Fruit fly (Drosophila melanogaster) whole organism, embryonic: Measurements from ENCODE around the gene Sb.

Experiments used
- Adf1 ChIP-seq: fragments of 200-800 bp; sonication (Bioruptor generic); IDR thresholded peaks from 2 replicates; pipeline ENCODE4 v1.3.6; 2022; ENCODE audit warnings: missing biosample characterization, missing genetic modification characterization
- B-H1 ChIP-seq: fragments of 200-800 bp; sonication (Bioruptor generic); IDR thresholded peaks from 3 replicates; pipeline ENCODE4 v1.3.6; 2022; ENCODE audit warnings: missing biosample characterization, missing genetic modification characterization
- Bteb2 ChIP-seq: fragments of 200-800 bp; sonication (Bioruptor generic); optimal IDR thresholded peaks from 2 replicates; lab custom pipeline; 2016; ENCODE audit warnings: missing biosample characterization, missing genetic modification characterization
- CG13287 ChIP-seq: fragments of 200-800 bp; sonication (Bioruptor generic); IDR thresholded peaks from 2 replicates; pipeline ENCODE4 v1.3.6; 2022; ENCODE audit warnings: missing biosample characterization, missing genetic modification characterization; ENCODE audit not compliant: partially characterized antibody
- CG15514 ChIP-seq: fragments of 200-800 bp; sonication (Bioruptor generic); optimal IDR thresholded peaks from 3 replicates; lab custom pipeline; 2017; ENCODE audit warnings: missing biosample characterization, missing genetic modification characterization, mild to moderate bottlenecking, moderate library complexity, missing genetic modification reagents
- CG1602 ChIP-seq: fragments of 200-800 bp; sonication (Bioruptor generic); optimal IDR thresholded peaks from 3 replicates; lab custom pipeline; 2016; ENCODE audit warnings: missing biosample characterization, missing genetic modification characterization
- CG17912 ChIP-seq: fragments of 200-800 bp; sonication (Bioruptor generic); optimal IDR thresholded peaks from 2 replicates; lab custom pipeline; 2018; ENCODE audit warnings: missing biosample characterization, mild to moderate bottlenecking, missing genetic modification characterization
- Lpt ChIP-seq: fragments of >200 bp; optimal IDR thresholded peaks from 2 replicates; lab custom pipeline; 2018; ENCODE audit warnings: missing biosample characterization, missing genetic modification characterization
- ara ChIP-seq: fragments of 200-800 bp; sonication (Bioruptor generic); IDR thresholded peaks from 2 replicates; pipeline ENCODE4 v1.3.6; 2022; ENCODE audit warnings: missing biosample characterization, missing genetic modification characterization
- ase ChIP-seq: fragments of 200-800 bp; sonication (Bioruptor generic); IDR thresholded peaks from 3 replicates; pipeline ENCODE4 v1.3.6; 2022; ENCODE audit warnings: missing biosample characterization, missing genetic modification characterization
- ewg ChIP-seq: fragments of 200-800 bp; sonication (Bioruptor generic); optimal IDR thresholded peaks from 3 replicates; lab custom pipeline; 2017; ENCODE audit warnings: mild to moderate bottlenecking, missing biosample characterization, missing genetic modification reagents, missing genetic modification characterization
- fd96Cb ChIP-seq: fragments of 200-800 bp; sonication (Bioruptor generic); optimal IDR thresholded peaks from 2 replicates; lab custom pipeline; 2018; ENCODE audit warnings: missing biosample characterization, mild to moderate bottlenecking, missing genetic modification characterization, moderate library complexity

DNA sequence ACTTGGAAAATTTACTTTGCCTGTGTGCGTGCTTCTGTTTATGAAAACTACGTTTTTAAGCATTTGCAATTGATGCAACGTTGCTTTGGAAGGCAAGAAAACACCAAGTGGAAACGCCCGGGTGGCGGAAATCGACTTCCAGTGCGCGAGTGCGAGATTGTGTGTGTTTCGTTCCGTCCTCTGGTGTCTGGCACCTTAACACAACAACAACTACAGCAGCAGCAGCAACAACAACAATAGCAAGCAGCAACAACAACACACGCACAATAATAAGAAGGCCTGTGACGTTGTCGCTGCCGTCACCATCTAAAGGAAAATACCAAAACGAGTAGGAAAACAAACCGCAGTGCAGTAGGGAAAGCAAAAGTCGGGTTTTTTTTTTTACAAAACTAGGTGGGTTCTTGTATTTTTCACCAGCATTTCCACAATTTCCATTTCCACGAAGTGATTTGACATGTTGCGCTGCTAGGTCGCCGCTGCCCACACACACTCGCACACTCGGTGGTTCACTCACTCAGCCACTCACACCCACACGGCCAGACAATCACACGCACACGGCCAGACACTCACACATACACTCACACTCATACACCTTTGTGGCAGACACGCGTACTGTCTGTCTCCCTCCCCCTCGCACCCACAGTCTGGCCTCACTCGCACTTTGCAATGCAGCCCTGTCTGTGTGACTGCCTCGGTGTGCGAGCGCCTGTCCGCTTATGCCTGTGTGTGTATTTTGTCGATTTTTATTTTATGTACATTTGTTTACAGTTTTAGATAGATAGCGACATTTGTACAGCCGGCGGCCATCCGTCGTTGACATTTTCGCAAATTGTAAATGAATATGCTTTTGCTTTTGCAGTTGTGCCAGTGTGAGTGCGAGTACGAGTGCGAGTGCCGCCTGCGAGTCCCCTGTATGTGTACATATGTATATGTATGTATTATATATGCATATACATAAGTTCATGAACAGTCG is 16.4 kb upstream of the Sb start:
- TF ChIP-seq ewg (GFP tag; lab: Kevin White, UChicago), result peak; percentile 75
- TF ChIP-seq Lpt (GFP tag; lab: Kevin White, UChicago), result no peak
- no peak for TF ChIP-seq ara (GFP tag; lab: Robert Waterston, UW)
- TF ChIP-seq CG17912 (GFP tag; lab: Kevin White, UChicago), result peak; percentile 71
- no peak for TF ChIP-seq ase
- TF ChIP-seq CG13287 (GFP tag; lab: Robert Waterston, UW), result no peak; the same call in 1 of the 2 replicates
- no peak for TF ChIP-seq B-H1
- no peak for TF ChIP-seq CG15514
- TF ChIP-seq Adf1, result peak; percentile 90
- no peak for TF ChIP-seq Bteb2 (GFP tag; lab: Kevin White, UChicago)
- TF ChIP-seq CG1602 (GFP tag; lab: Kevin White, UChicago), result no peak
- TF ChIP-seq fd96Cb (tag; lab: Kevin White, UChicago), result no peak
